Fruit fly (Drosophila melanogaster): Measurements from ENCODE around the gene Pgam5.
A peak's percentile ranks its signal among the peaks of the same experiment; 100 is the strongest.

Pgam5 gene

dm6 chrX:1846386-1846785, 27.0 kb downstream of the Pgam5 start:
- no peak for TF ChIP-seq Hr96 (GFP tag; optimal IDR thresholded peaks at IDR 0.05)
- no peak for TF ChIP-seq bab1 (GFP tag; optimal IDR thresholded peaks at IDR 0.05)
- no peak for TF ChIP-seq Crg-1 (GFP tag; optimal IDR thresholded peaks at IDR 0.05)
- no peak for TF ChIP-seq CG12768 (GFP tag; optimal IDR thresholded peaks at IDR 0.05)
- TF ChIP-seq ovo (GFP tag; optimal IDR thresholded peaks at IDR 0.05), result no peak
- no peak for TF ChIP-seq CG7101 (tag; optimal IDR thresholded peaks at IDR 0.05)
- TF ChIP-seq cic (GFP tag; optimal IDR thresholded peaks at IDR 0.05), result no peak
- no peak for TF ChIP-seq CG7045 (GFP tag; optimal IDR thresholded peaks at IDR 0.05)
- TF ChIP-seq pad (GFP tag; optimal IDR thresholded peaks at IDR 0.05), result no peak
- TF ChIP-seq CG1620 (GFP tag; optimal IDR thresholded peaks at IDR 0.05), result no peak
- no peak for TF ChIP-seq CG14711 (tag; optimal IDR thresholded peaks at IDR 0.05)
- TF ChIP-seq kay (GFP tag; ENCODE audit: borderline replicate concordance), result no peak

- peak; percentile 70 for TF ChIP-seq CG7101 (tag; optimal IDR thresholded peaks at IDR 0.05)
- no peak for TF ChIP-seq CG33017 (tag; optimal IDR thresholded peaks at IDR 0.05)
- no peak for TF ChIP-seq pad (GFP tag; optimal IDR thresholded peaks at IDR 0.05)
- peak; percentile 78 for TF ChIP-seq cic (GFP tag; optimal IDR thresholded peaks at IDR 0.05)
- TF ChIP-seq Crg-1 (GFP tag; optimal IDR thresholded peaks at IDR 0.05), result peak; percentile 78
- TF ChIP-seq Mnt (GFP tag; optimal IDR thresholded peaks at IDR 0.05), result peak; percentile 59
- peak; percentile 49 for TF ChIP-seq CG11617 (GFP tag; optimal IDR thresholded peaks at IDR 0.05)
- no peak for TF ChIP-seq CG5204 (GFP tag; optimal IDR thresholded peaks at IDR 0.05)
- peak; percentile 34 for TF ChIP-seq CG7045 (GFP tag; optimal IDR thresholded peaks at IDR 0.05)
- TF ChIP-seq ovo (GFP tag; optimal IDR thresholded peaks at IDR 0.05), result peak; percentile 80
- TF ChIP-seq kay (GFP tag; ENCODE audit: borderline replicate concordance), result peak; percentile 71
- peak; percentile 40 for TF ChIP-seq CG12768 (GFP tag; optimal IDR thresholded peaks at IDR 0.05)
- TF ChIP-seq tj (GFP tag; optimal IDR thresholded peaks at IDR 0.05), result peak; percentile 36
- no peak for TF ChIP-seq Clk (GFP tag; optimal IDR thresholded peaks at IDR 0.05)
- no peak for TF ChIP-seq toe (GFP tag; optimal IDR thresholded peaks at IDR 0.05)
- TF ChIP-seq Hr96 (GFP tag; optimal IDR thresholded peaks at IDR 0.05), result no peak
- TF ChIP-seq CG14711 (tag; optimal IDR thresholded peaks at IDR 0.05), result peak; percentile 35
- TF ChIP-seq cnc (optimal IDR thresholded peaks at IDR 0.05), result no peak
- peak; percentile 57 for TF ChIP-seq CG1620 (GFP tag; optimal IDR thresholded peaks at IDR 0.05)
- no peak for TF ChIP-seq bab1 (GFP tag; optimal IDR thresholded peaks at IDR 0.05)
Measured at dm6 chrX:1845413-1845951, 27.9 kb downstream of the Pgam5 start.

DNA sequence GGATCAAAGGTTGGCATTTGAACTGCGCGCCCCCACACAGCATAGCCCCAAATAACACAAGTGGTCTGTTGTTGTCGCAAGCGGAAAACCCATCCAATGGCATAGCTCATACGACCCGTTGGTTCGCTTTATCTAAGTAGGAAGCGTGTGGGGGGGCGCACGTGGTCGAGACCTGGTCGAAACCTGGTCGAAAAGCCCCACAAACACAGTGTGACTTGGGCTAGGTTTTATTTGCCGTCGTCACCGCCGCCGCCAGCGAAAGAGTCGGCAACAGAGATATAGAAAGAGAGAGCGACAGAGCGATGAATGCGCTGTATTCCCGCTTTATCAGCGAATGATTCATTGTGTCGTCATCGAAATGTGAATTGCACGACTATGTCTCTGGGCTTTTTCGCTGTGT, 30.5 kb downstream of the Pgam5 start:
- TF ChIP-seq CG1620 (GFP tag; optimal IDR thresholded peaks at IDR 0.05), result no peak
- TF ChIP-seq Crg-1 (GFP tag; optimal IDR thresholded peaks at IDR 0.05), result no peak
- no peak for TF ChIP-seq CG7045 (GFP tag; optimal IDR thresholded peaks at IDR 0.05)
- peak; percentile 89 for TF ChIP-seq tj (GFP tag; optimal IDR thresholded peaks at IDR 0.05)
- TF ChIP-seq cnc (optimal IDR thresholded peaks at IDR 0.05), result peak; percentile 8 to 14
- no peak for TF ChIP-seq Hr96 (GFP tag; optimal IDR thresholded peaks at IDR 0.05)
- no peak for TF ChIP-seq ovo (GFP tag; optimal IDR thresholded peaks at IDR 0.05)
- TF ChIP-seq kay (GFP tag; ENCODE audit: borderline replicate concordance), result peak; percentile 58
- TF ChIP-seq toe (GFP tag; optimal IDR thresholded peaks at IDR 0.05), result no peak
- no peak for TF ChIP-seq CG33017 (tag; optimal IDR thresholded peaks at IDR 0.05)
- peak; percentile 47 for TF ChIP-seq bab1 (GFP tag; optimal IDR thresholded peaks at IDR 0.05)
- TF ChIP-seq CG7101 (tag; optimal IDR thresholded peaks at IDR 0.05), result no peak
- no peak for TF ChIP-seq CG12768 (GFP tag; optimal IDR thresholded peaks at IDR 0.05)
- no peak for TF ChIP-seq Clk (GFP tag; optimal IDR thresholded peaks at IDR 0.05)
- TF ChIP-seq CG5204 (GFP tag; optimal IDR thresholded peaks at IDR 0.05), result no peak
- TF ChIP-seq CG11617 (GFP tag; optimal IDR thresholded peaks at IDR 0.05), result peak; percentile 9
- TF ChIP-seq cic (GFP tag; optimal IDR thresholded peaks at IDR 0.05), result peak; percentile 48
- TF ChIP-seq CG14711 (tag; optimal IDR thresholded peaks at IDR 0.05), result no peak
- TF ChIP-seq pad (GFP tag; optimal IDR thresholded peaks at IDR 0.05), result no peak
- peak; percentile 82 for TF ChIP-seq Mnt (GFP tag; optimal IDR thresholded peaks at IDR 0.05)

DNA sequence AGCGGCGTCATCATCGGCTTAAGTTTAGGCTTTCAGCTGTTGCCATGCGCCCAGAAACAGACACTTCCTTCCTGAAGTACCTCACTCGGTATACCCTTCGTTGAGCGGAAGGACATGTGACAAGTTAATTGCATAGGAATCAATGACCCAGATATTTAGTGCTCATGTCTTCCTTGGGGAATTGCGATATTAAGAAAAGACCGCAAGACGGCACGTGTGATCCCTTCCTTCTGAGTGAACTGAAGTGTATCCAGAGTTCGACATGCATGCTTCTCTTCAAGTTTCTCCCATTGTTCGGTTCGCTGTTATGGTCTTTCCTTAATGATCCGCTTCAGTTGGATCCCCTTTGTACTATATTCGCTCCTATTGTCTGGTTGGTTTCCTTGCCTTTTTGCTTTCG, 32.8 kb downstream of the Pgam5 start:
- TF ChIP-seq tj (GFP tag; optimal IDR thresholded peaks at IDR 0.05) (no peak), cnc (optimal IDR thresholded peaks at IDR 0.05) (no peak), Crg-1 (GFP tag; optimal IDR thresholded peaks at IDR 0.05) (no peak), ovo (GFP tag; optimal IDR thresholded peaks at IDR 0.05) (no peak), Clk (GFP tag; optimal IDR thresholded peaks at IDR 0.05) (no peak), CG12768 (GFP tag; optimal IDR thresholded peaks at IDR 0.05) (no peak), toe (GFP tag; optimal IDR thresholded peaks at IDR 0.05) (no peak), Mnt (GFP tag; optimal IDR thresholded peaks at IDR 0.05) (no peak), cic (GFP tag; optimal IDR thresholded peaks at IDR 0.05) (no peak), CG14711 (tag; optimal IDR thresholded peaks at IDR 0.05) (no peak), pad (GFP tag; optimal IDR thresholded peaks at IDR 0.05) (no peak), CG7045 (GFP tag; optimal IDR thresholded peaks at IDR 0.05) (no peak), CG1620 (GFP tag; optimal IDR thresholded peaks at IDR 0.05) (no peak), bab1 (GFP tag; optimal IDR thresholded peaks at IDR 0.05) (no peak), kay (GFP tag; ENCODE audit: borderline replicate concordance) (no peak), CG5204 (GFP tag; optimal IDR thresholded peaks at IDR 0.05) (no peak), CG7101 (tag; optimal IDR thresholded peaks at IDR 0.05) (no peak), CG33017 (tag; optimal IDR thresholded peaks at IDR 0.05) (no peak), Hr96 (GFP tag; optimal IDR thresholded peaks at IDR 0.05) (no peak), CG11617 (GFP tag; optimal IDR thresholded peaks at IDR 0.05) (no peak)

DNA sequence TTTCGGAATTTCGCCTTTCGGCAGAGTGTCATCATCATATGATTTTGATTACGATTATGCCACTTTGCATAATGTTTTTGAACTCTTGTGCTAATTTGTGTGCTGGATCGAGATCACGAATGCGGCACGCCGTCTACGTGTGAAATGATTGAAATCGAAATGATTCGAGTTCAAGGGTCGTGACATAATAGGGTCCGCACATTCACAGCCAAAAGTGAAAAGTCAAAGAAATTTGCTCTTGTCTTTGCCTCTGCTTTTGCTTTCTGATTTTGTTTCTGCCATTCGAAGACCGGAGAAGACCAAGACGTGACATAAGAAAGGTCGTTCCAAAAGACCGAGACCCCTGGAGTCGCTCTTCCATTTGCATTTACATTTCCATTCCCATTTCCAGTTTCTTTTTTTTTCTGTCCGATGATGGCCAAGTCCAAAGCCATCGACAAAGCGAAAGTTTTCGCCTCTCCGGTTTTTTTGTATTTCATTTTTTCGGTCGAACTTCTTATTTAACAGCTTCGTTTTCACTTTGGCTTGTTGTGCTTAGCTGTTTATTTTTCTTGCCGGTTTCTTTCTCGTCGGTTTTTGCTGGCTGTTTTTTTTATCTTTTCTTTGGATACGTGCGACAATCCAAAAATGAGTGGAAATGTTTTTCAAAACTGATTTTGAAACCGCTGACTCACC, 38.5 kb downstream of the Pgam5 start:
- no peak for TF ChIP-seq Hr96 (GFP tag; optimal IDR thresholded peaks at IDR 0.05)
- no peak for TF ChIP-seq kay (GFP tag; ENCODE audit: borderline replicate concordance)
- peak; percentile 71 for TF ChIP-seq tj (GFP tag; optimal IDR thresholded peaks at IDR 0.05)

dm6 chrX:1832699-1833098, 40.7 kb downstream of the Pgam5 start:
- TF ChIP-seq CG12768 (GFP tag; optimal IDR thresholded peaks at IDR 0.05), result peak; percentile 9
- TF ChIP-seq tj (GFP tag; optimal IDR thresholded peaks at IDR 0.05), result no peak

All from whole organism, adult.